Worm (Caenorhabditis elegans) whole organism, young adult: Measurements from ENCODE around the gene ZK1127.12.
A peak's percentile ranks its signal among the peaks of the same experiment; 100 is the strongest.

Source experiments
- B0019.2 ChIP-seq: fragments of 200-800 bp; sonication (Bioruptor generic); conservative IDR thresholded peaks from 2 replicates; pipeline ENCODE4 v1.3.6; 2022; ENCODE audit warnings: missing genetic modification reagents, missing genetic modification characterization, missing compliant biosample characterization
- B0035.1 ChIP-seq: sonication (generic microtip); optimal IDR thresholded peaks from 2 replicates; lab custom pipeline; 2016; ENCODE audit warnings: missing genetic modification characterization, mild to moderate bottlenecking, missing compliant biosample characterization, missing genotype, missing genetic modification reagents
- B0336.3 ChIP-seq: fragments of 200-800 bp; sonication (Bioruptor generic); IDR thresholded peaks from 2 replicates; pipeline ENCODE4 v1.3.6; 2022; ENCODE audit warnings: missing genetic modification characterization, missing compliant biosample characterization
- F22D6.2 ChIP-seq: sonication (generic microtip); optimal IDR thresholded peaks from 2 replicates; lab custom pipeline; 2016; ENCODE audit warnings: mild to moderate bottlenecking, missing genetic modification characterization, missing compliant biosample characterization
- F37B4.10 ChIP-seq: fragments of 200-800 bp; sonication (Bioruptor generic); IDR thresholded peaks from 2 replicates; pipeline ENCODE4 v1.3.6; 2022; ENCODE audit warnings: missing genetic modification characterization, missing compliant biosample characterization
- F49E8.2 ChIP-seq: sonication (generic microtip); optimal IDR thresholded peaks from 3 replicates; lab custom pipeline; 2017; ENCODE audit warnings: missing genetic modification characterization, mild to moderate bottlenecking, missing compliant biosample characterization, antibody characterized with exemption, moderate library complexity; ENCODE audit not compliant: insufficient read depth
- F52B5.7 ChIP-seq: sonication (generic microtip); optimal IDR thresholded peaks from 2 replicates; lab custom pipeline; 2016; ENCODE audit warnings: mild to moderate bottlenecking, missing genetic modification characterization, missing compliant biosample characterization
- F55B11.4 ChIP-seq: sonication (generic microtip); optimal IDR thresholded peaks from 2 replicates; lab custom pipeline; 2016; ENCODE audit warnings: missing compliant biosample characterization, missing genetic modification characterization, borderline replicate concordance; ENCODE audit not compliant: insufficient read depth
- K11D2.4 ChIP-seq: fragments of 200-800 bp; sonication (Bioruptor generic); IDR thresholded peaks from 2 replicates; pipeline ENCODE4 v1.3.6; 2022; ENCODE audit warnings: missing genetic modification reagents, missing genetic modification characterization, missing compliant biosample characterization
- T07F8.4 ChIP-seq: sonication (generic microtip); optimal IDR thresholded peaks from 2 replicates; lab custom pipeline; 2016; ENCODE audit warnings: mild to moderate bottlenecking, missing genetic modification characterization, moderate library complexity, missing compliant biosample characterization
- Y53G8AR.9 ChIP-seq: fragments of 200-800 bp; sonication (Bioruptor generic); conservative IDR thresholded peaks from 2 replicates; pipeline ENCODE4 v1.3.6; 2022; ENCODE audit warnings: missing genetic modification reagents, missing genetic modification characterization, missing compliant biosample characterization
- Y56A3A.18 ChIP-seq: fragments of 200-800 bp; sonication (Bioruptor generic); IDR thresholded peaks from 2 replicates; pipeline ENCODE4 v1.3.6; 2022; ENCODE audit warnings: missing genetic modification reagents, missing genetic modification characterization, missing compliant biosample characterization
- Y79H2A.3 ChIP-seq: fragments of 200-800 bp; sonication (Bioruptor generic); conservative IDR thresholded peaks from 2 replicates; pipeline ENCODE4 v1.3.6; 2022; ENCODE audit warnings: missing genetic modification reagents, missing genetic modification characterization, missing compliant biosample characterization
- Y95B8A.8 ChIP-seq: fragments of 200-800 bp; sonication (Bioruptor generic); IDR thresholded peaks from 2 replicates; pipeline ENCODE4 v1.3.6; 2022; ENCODE audit warnings: missing genetic modification reagents, missing genetic modification characterization, missing compliant biosample characterization
- akir-1 ChIP-seq: fragments of 200-800 bp; sonication (Bioruptor generic); optimal IDR thresholded peaks from 2 replicates; lab custom pipeline; 2018; ENCODE audit warnings: mild to moderate bottlenecking, missing genetic modification characterization, moderate library complexity, missing compliant biosample characterization
- ama-1 ChIP-seq, 3 experiments: fragments of 150-350 bp in 1 of 3; sonication (generic microtip) in 2 of 3; optimal IDR thresholded peaks; 2 replicates each; lab custom pipeline; 2014 to 2018; ENCODE audit warnings: missing biosample characterization in 2 of 3, missing genetic modification characterization in 2 of 3, missing genetic modification reagents in 2 of 3
- attf-3 ChIP-seq: fragments of 200-800 bp; sonication (Bioruptor generic); conservative IDR thresholded peaks from 2 replicates; pipeline ENCODE4 v1.3.6; 2022; ENCODE audit warnings: missing genetic modification reagents, missing genetic modification characterization, missing compliant biosample characterization
- attf-5 ChIP-seq: fragments of 200-800 bp; sonication (Bioruptor generic); optimal IDR thresholded peaks from 2 replicates; lab custom pipeline; 2018; ENCODE audit warnings: mild to moderate bottlenecking, missing genetic modification characterization, missing compliant biosample characterization
- bed-1 ChIP-seq: fragments of 200-800 bp; sonication (Bioruptor generic); IDR thresholded peaks from 2 replicates; pipeline ENCODE4 v1.3.6; 2022; ENCODE audit warnings: missing genetic modification reagents, missing genetic modification characterization, missing compliant biosample characterization
- ceh-58 ChIP-seq: fragments of 200-800 bp; sonication (Bioruptor generic); IDR thresholded peaks from 2 replicates; pipeline ENCODE4 v1.3.6; 2022; ENCODE audit warnings: missing genetic modification characterization, missing compliant biosample characterization
- chd-7 ChIP-seq: sonication (generic microtip); optimal IDR thresholded peaks from 2 replicates; lab custom pipeline; 2016; ENCODE audit warnings: mild to moderate bottlenecking, missing genetic modification characterization, moderate library complexity, missing compliant biosample characterization
- dox-1 ChIP-seq: fragments of 200-800 bp; sonication (Bioruptor generic); IDR thresholded peaks from 2 replicates; pipeline ENCODE4 v1.3.6; 2022; ENCODE audit warnings: missing genetic modification reagents, missing genetic modification characterization, missing compliant biosample characterization
- ekl-4 ChIP-seq: fragments of 200-800 bp; sonication (Bioruptor generic); IDR thresholded peaks from 2 replicates; pipeline ENCODE4 v1.3.6; 2022; ENCODE audit warnings: missing genetic modification reagents, missing genetic modification characterization, missing compliant biosample characterization
- fkh-3 ChIP-seq: sonication (generic microtip); optimal IDR thresholded peaks from 2 replicates; lab custom pipeline; 2016; ENCODE audit warnings: mild to moderate bottlenecking, missing genetic modification characterization, missing compliant biosample characterization
- hmg-1.2 ChIP-seq: fragments of 200-800 bp; sonication (Bioruptor generic); IDR thresholded peaks from 2 replicates; pipeline ENCODE4 v1.3.6; 2022; ENCODE audit warnings: missing genetic modification reagents, missing genetic modification characterization, missing compliant biosample characterization
- hmg-20 ChIP-seq: fragments of 200-800 bp; sonication (Bioruptor generic); IDR thresholded peaks from 2 replicates; pipeline ENCODE4 v1.3.6; 2022; ENCODE audit warnings: missing genetic modification reagents, missing genetic modification characterization, missing compliant biosample characterization
- hrde-1 ChIP-seq: sonication (generic microtip); optimal IDR thresholded peaks from 2 replicates; lab custom pipeline; 2016; ENCODE audit warnings: missing genetic modification characterization, mild to moderate bottlenecking, missing compliant biosample characterization, moderate library complexity, missing genotype, missing genetic modification reagents, borderline replicate concordance
- hsf-1 ChIP-seq: fragments of 200-800 bp; sonication (Bioruptor generic); IDR thresholded peaks from 2 replicates; pipeline ENCODE4 v1.3.6; 2022; ENCODE audit warnings: missing genetic modification reagents, missing genetic modification characterization, missing compliant biosample characterization
- lag-1 ChIP-seq: fragments of 200-800 bp; sonication (Bioruptor generic); IDR thresholded peaks from 2 replicates; pipeline ENCODE4 v1.3.6; 2022; ENCODE audit warnings: missing genetic modification reagents, missing genetic modification characterization, missing compliant biosample characterization
- let-607 ChIP-seq, 2 experiments: fragments of 200-800 bp in 1 of 2; sonication (Bioruptor generic) in 1 of 2; sonication (generic microtip) in 1 of 2; optimal IDR thresholded peaks; 2 replicates each; lab custom pipeline; 2016 to 2018; ENCODE audit warnings: mild to moderate bottlenecking in 2 of 2, missing compliant biosample characterization in 2 of 2, missing genetic modification characterization in 2 of 2, moderate library complexity in 2 of 2, missing genotype in 1 of 2
- lin-26 ChIP-seq: fragments of 200-800 bp; sonication (Bioruptor generic); IDR thresholded peaks from 2 replicates; pipeline ENCODE4 v1.3.6; 2022; ENCODE audit warnings: missing genetic modification reagents, missing genetic modification characterization, missing compliant biosample characterization
- lir-1 ChIP-seq: fragments of 200-800 bp; sonication (Bioruptor generic); conservative IDR thresholded peaks from 2 replicates; pipeline ENCODE4 v1.3.6; 2022; ENCODE audit warnings: missing genetic modification reagents, missing genetic modification characterization, missing compliant biosample characterization
- madf-10 ChIP-seq: sonication (generic microtip); optimal IDR thresholded peaks from 2 replicates; lab custom pipeline; 2016; ENCODE audit warnings: mild to moderate bottlenecking, missing genetic modification characterization, missing compliant biosample characterization
- madf-6 ChIP-seq: fragments of 200-800 bp; sonication (Bioruptor generic); IDR thresholded peaks from 2 replicates; pipeline ENCODE4 v1.3.6; 2022; ENCODE audit warnings: missing genetic modification reagents, missing genetic modification characterization, missing compliant biosample characterization
- mcd-1 ChIP-seq: fragments of 200-800 bp; sonication (Bioruptor generic); IDR thresholded peaks from 2 replicates; pipeline ENCODE4 v1.3.6; 2022; ENCODE audit warnings: missing genetic modification reagents, missing genetic modification characterization, missing compliant biosample characterization
- mes-4 ChIP-seq: sonication (generic microtip); optimal IDR thresholded peaks from 2 replicates; lab custom pipeline; 2016; ENCODE audit warnings: missing genotype, missing genetic modification characterization, missing compliant biosample characterization
- nfyb-1 ChIP-seq: fragments of 200-800 bp; sonication (Bioruptor generic); IDR thresholded peaks from 2 replicates; pipeline ENCODE4 v1.3.6; 2022; ENCODE audit warnings: missing genetic modification reagents, missing genetic modification characterization, missing compliant biosample characterization
- pha-4 ChIP-seq: fragments of 150-350 bp; sonication (generic microtip); optimal IDR thresholded peaks from 2 replicates; lab custom pipeline; 2014; ENCODE audit warnings: missing biosample characterization, missing genetic modification reagents, missing genetic modification characterization
- repo-1 ChIP-seq: sonication (generic microtip); optimal IDR thresholded peaks from 2 replicates; lab custom pipeline; 2017; ENCODE audit warnings: mild to moderate bottlenecking, missing genetic modification characterization, missing compliant biosample characterization
- sea-2 ChIP-seq: fragments of 200-800 bp; sonication (Bioruptor generic); IDR thresholded peaks from 2 replicates; pipeline ENCODE4 v1.3.6; 2022; ENCODE audit warnings: missing genetic modification characterization, missing compliant biosample characterization
- snpc-1.1 ChIP-seq: sonication (generic microtip); optimal IDR thresholded peaks from 2 replicates; lab custom pipeline; 2017; ENCODE audit warnings: missing genetic modification characterization, mild to moderate bottlenecking, missing compliant biosample characterization, antibody characterized with exemption, moderate library complexity, missing genotype, missing genetic modification reagents; ENCODE audit not compliant: insufficient read depth
- snpc-1.3 ChIP-seq: sonication (generic microtip); optimal IDR thresholded peaks from 2 replicates; lab custom pipeline; 2017; ENCODE audit warnings: missing genetic modification characterization, mild to moderate bottlenecking, missing compliant biosample characterization, antibody characterized with exemption, moderate library complexity, missing genotype, missing genetic modification reagents; ENCODE audit not compliant: insufficient read depth
- snpc-3.4 ChIP-seq: sonication (generic microtip); optimal IDR thresholded peaks from 2 replicates; lab custom pipeline; 2017; ENCODE audit warnings: missing genetic modification characterization, mild to moderate bottlenecking, missing compliant biosample characterization, antibody characterized with exemption, moderate library complexity, missing genotype, missing genetic modification reagents
- tbx-9 ChIP-seq: sonication (generic microtip); optimal IDR thresholded peaks from 2 replicates; lab custom pipeline; 2016; ENCODE audit warnings: borderline replicate concordance, missing genetic modification characterization, inconsistent platforms, missing compliant biosample characterization
- xnd-1 ChIP-seq: sonication (generic microtip); optimal IDR thresholded peaks from 2 replicates; lab custom pipeline; 2016; ENCODE audit warnings: missing genotype, missing genetic modification reagents, missing genetic modification characterization, missing compliant biosample characterization
- zim-3 ChIP-seq: sonication (generic microtip); optimal IDR thresholded peaks from 2 replicates; lab custom pipeline; 2017; ENCODE audit warnings: mild to moderate bottlenecking, missing genetic modification characterization, moderate library complexity, missing compliant biosample characterization
- ztf-6 ChIP-seq: fragments of 200-800 bp; sonication (Bioruptor generic); IDR thresholded peaks from 2 replicates; pipeline ENCODE4 v1.3.6; 2022; ENCODE audit warnings: missing genetic modification reagents, missing genetic modification characterization, missing compliant biosample characterization

ZK1127.12 gene

DNA sequence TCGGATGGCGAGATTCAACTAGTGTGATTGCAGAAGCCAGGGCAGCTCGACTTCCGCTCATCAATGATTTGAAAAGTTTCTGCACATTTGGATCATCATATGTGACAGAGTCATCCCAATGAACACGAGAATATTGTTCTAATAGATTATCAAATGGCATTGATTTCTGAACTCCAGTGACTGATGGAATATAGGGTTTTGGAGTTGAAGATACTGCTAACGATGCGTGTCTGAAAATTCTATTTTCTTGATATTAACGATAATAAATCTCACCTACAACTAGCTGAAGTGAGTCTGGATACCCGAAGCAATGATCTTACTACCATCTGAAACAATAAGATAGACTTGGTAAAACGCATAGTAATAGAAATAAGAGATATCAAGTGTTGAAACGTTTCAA, 49.0 kb downstream of the ZK1127.12 start, which contains the start of gene mmaa-1:
Gene mmaa-1, minus strand, starts transcription at position 328 of the 400 bp plus-strand sequence.
- TF ChIP-seq ekl-4 (GFP tag; lab: Robert Waterston, UW) (no peak; the same call in 1 of the 2 replicates), B0035.1 (no peak), B0336.3 (GFP tag; lab: Robert Waterston, UW) (no peak; the same call in 1 of the 2 replicates), attf-3 (GFP tag; lab: Robert Waterston, UW) (no peak), T07F8.4 (tag; lab: Kevin White, UChicago) (no peak), F22D6.2 (tag; lab: Kevin White, UChicago) (no peak), sea-2 (GFP tag; lab: Robert Waterston, UW) (no peak), mcd-1 (GFP tag; lab: Robert Waterston, UW) (0 out of 2 replicates have a peak, but pooled peaks have one; percentile 32), xnd-1 (tag; lab: Kevin White, UChicago) (peak; percentile 10), attf-5 (GFP tag; lab: Kevin White, UChicago) (no peak), lir-1 (no peak), nfyb-1 (peak; percentile 51; the same call in 1 of the 2 replicates), pha-4 (tag; lab: Kevin White, UChicago) (no peak), Y95B8A.8 (GFP tag; lab: Robert Waterston, UW) (no peak), Y56A3A.18 (GFP tag; lab: Robert Waterston, UW) (peak; percentile 78; the same call in 1 of the 2 replicates), zim-3 (tag; lab: Kevin White, UChicago) (peak; percentile 19), hmg-20 (GFP tag; lab: Robert Waterston, UW) (no peak), dox-1 (GFP tag; lab: Robert Waterston, UW) (peak; percentile 34; the same call in 1 of the 2 replicates), madf-10 (tag; lab: Kevin White, UChicago) (peak; percentile 3), F49E8.2 (tag; lab: Kevin White, UChicago) (no peak), fkh-3 (tag; lab: Kevin White, UChicago) (peak; percentile 69), repo-1 (tag; lab: Kevin White, UChicago) (peak; percentile 71), hmg-1.2 (GFP tag; lab: Robert Waterston, UW) (peak; percentile 14; the same call in 1 of the 2 replicates), chd-7 (peak; percentile 69), F55B11.4 (no peak), Y79H2A.3 (GFP tag; lab: Robert Waterston, UW) (no peak), Y53G8AR.9 (GFP tag; lab: Robert Waterston, UW) (peak; percentile 88), ztf-6 (GFP tag; lab: Robert Waterston, UW) (no peak), F37B4.10 (GFP tag; lab: Robert Waterston, UW) (no peak), snpc-3.4 (tag; lab: Kevin White, UChicago) (no peak), madf-6 (GFP tag; lab: Robert Waterston, UW) (peak; percentile 25; the same call in 1 of the 2 replicates), F52B5.7 (no peak), ceh-58 (no peak), bed-1 (GFP tag; lab: Robert Waterston, UW) (0 out of 2 replicates have a peak, but pooled peaks have one; percentile 42), B0019.2 (GFP tag; lab: Robert Waterston, UW) (no peak), lin-26 (GFP tag; lab: Robert Waterston, UW) (no peak), snpc-1.1 (tag; lab: Kevin White, UChicago) (no peak), hrde-1 (tag; lab: Kevin White, UChicago) (no peak), akir-1 (no peak), K11D2.4 (GFP tag; lab: Robert Waterston, UW) (0 out of 2 replicates have a peak, but pooled peaks have one; percentile 21), ama-1 (optimal IDR thresholded peaks at IDR 0.05; lab: Kevin White, UChicago) (peak; percentile 78), ama-1 (GFP tag; optimal IDR thresholded peaks at IDR 0.05; lab: Kevin White, UChicago) (no peak), mes-4 (no peak), hsf-1 (GFP tag; lab: Robert Waterston, UW) (no peak), lag-1 (no peak), let-607 (tag; optimal IDR thresholded peaks at IDR 0.05; lab: Kevin White, UChicago) (peak in 1 of 2 experiments; percentile 26), snpc-1.3 (tag; lab: Kevin White, UChicago) (no peak), tbx-9 (no peak)
